Worm (Caenorhabditis elegans) whole organism, L4 larva: ENCODE measurements around the gene W02D7.8.

Experiments
- F49E8.2 ChIP-seq: sonication (generic microtip); optimal IDR thresholded peaks from 2 replicates; lab custom pipeline; 2016; ENCODE audit warnings: missing compliant biosample characterization, mild to moderate bottlenecking, missing genetic modification characterization, borderline replicate concordance
- T26A8.4 ChIP-seq: fragments of 200-800 bp; sonication (Bioruptor generic); IDR thresholded peaks from 2 replicates; pipeline ENCODE4 v1.3.6; 2022; ENCODE audit warnings: missing genetic modification characterization, missing compliant biosample characterization
- ZK546.5 ChIP-seq, 2 experiments: sonication (generic microtip); optimal IDR thresholded peaks; 2 replicates each; lab custom pipeline; 2017; ENCODE audit warnings: missing biosample characterization in 2 of 2, missing genetic modification characterization in 2 of 2
- ceh-28 ChIP-seq: fragments of 150-350 bp; optimal IDR thresholded peaks from 2 replicates; lab custom pipeline; 2014; ENCODE audit warnings: missing biosample characterization, missing genetic modification reagents, missing genetic modification characterization
- ces-1 ChIP-seq: fragments of 150-350 bp; sonication (generic microtip); optimal IDR thresholded peaks from 4 replicates; lab custom pipeline; 2014; ENCODE audit warnings: missing biosample characterization, missing genetic modification reagents, missing genetic modification characterization
- gei-8 ChIP-seq: fragments of 200-800 bp; sonication (Bioruptor generic); optimal IDR thresholded peaks from 2 replicates; lab custom pipeline; 2018; ENCODE audit warnings: mild to moderate bottlenecking, missing genetic modification characterization, missing compliant biosample characterization
- jun-1 ChIP-seq: fragments of 150-350 bp; optimal IDR thresholded peaks from 2 replicates; lab custom pipeline; 2014; ENCODE audit warnings: missing biosample characterization, missing genetic modification reagents, missing genetic modification characterization
- lin-13 ChIP-seq: fragments of 150-350 bp; optimal IDR thresholded peaks from 2 replicates; lab custom pipeline; 2014; ENCODE audit warnings: missing biosample characterization, missing genetic modification reagents, missing genetic modification characterization
- lin-15B ChIP-seq: fragments of 150-350 bp; sonication (generic microtip); optimal IDR thresholded peaks from 3 replicates; lab custom pipeline; 2014; ENCODE audit warnings: missing biosample characterization, missing genetic modification characterization
- lsy-2 ChIP-seq, 2 experiments: fragments of 150-350 bp in 1 of 2; sonication (generic microtip) in 1 of 2; optimal IDR thresholded peaks; 2 replicates each; lab custom pipeline; 2014 to 2017; ENCODE audit warnings: missing biosample characterization in 2 of 2, missing genetic modification characterization in 2 of 2
- nhr-42 ChIP-seq: fragments of 200-800 bp; sonication (Bioruptor generic); IDR thresholded peaks from 2 replicates; pipeline ENCODE4 v1.3.6; 2022; ENCODE audit warnings: missing genetic modification characterization, missing compliant biosample characterization
- nhr-6 ChIP-seq: fragments of 150-350 bp; optimal IDR thresholded peaks from 2 replicates; lab custom pipeline; 2014; ENCODE audit warnings: missing biosample characterization, missing genetic modification characterization
- pqm-1 ChIP-seq: sonication (generic microtip); optimal IDR thresholded peaks from 2 replicates; lab custom pipeline; 2017; ENCODE audit warnings: missing biosample characterization, missing genetic modification characterization
- unc-62 ChIP-seq, 3 experiments: fragments of 150-350 bp in 1 of 3; sonication (generic microtip); optimal IDR thresholded peaks in 2 of 3; peaks in 1 of 3; 1 replicate in 1 of 3; 2 replicates in 2 of 3; lab custom pipeline; 2014 to 2017; ENCODE audit warnings: missing biosample characterization in 3 of 3, missing genetic modification characterization in 3 of 3, missing genetic modification reagents in 3 of 3, missing genotype in 1 of 3

DNA sequence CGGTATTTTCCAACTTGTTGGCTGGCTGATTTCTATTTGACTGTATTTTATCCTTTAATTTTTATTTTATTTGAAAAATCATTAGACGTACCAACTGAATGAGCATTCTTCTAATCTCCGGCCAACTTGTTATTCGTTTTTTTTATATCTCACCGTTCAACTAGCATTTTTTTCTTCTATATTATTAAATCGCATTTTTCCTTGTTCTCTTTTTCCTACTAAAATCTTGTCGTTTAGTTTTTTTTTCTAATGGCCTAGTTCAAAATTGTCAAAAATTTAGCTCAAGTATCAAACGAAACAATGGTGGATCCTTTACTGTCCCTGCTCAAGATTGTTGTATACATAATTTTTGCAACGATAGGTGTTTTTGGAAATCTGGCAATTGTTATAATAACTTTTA, 45.1 kb upstream of the W02D7.8 start, which contains the start of gene srsx-22:
- TF ChIP-seq ces-1 (GFP tag; lab: Kevin White, UChicago) (no peak), lsy-2 (tag; optimal IDR thresholded peaks at IDR 0.05; lab: Kevin White, UChicago) (no peak), jun-1 (tag; lab: Kevin White, UChicago) (no peak), nhr-42 (no peak), F49E8.2 (tag; lab: Kevin White, UChicago) (no peak), pqm-1 (no peak), lin-15B (no peak), nhr-6 (tag; lab: Kevin White, UChicago) (no peak), ZK546.5 (tag; optimal IDR thresholded peaks at IDR 0.05; lab: Kevin White, UChicago) (no peak), gei-8 (GFP tag; lab: Kevin White, UChicago) (no peak), unc-62 (GFP tag; optimal IDR thresholded peaks at IDR 0.05 in 1 of 2; lab: Kevin White, UChicago) (no peak), unc-62 (tag; optimal IDR thresholded peaks at IDR 0.05; lab: Kevin White, UChicago) (no peak), T26A8.4 (GFP tag; lab: Robert Waterston, UW) (no peak), ceh-28 (tag; lab: Kevin White, UChicago) (no peak), lin-13 (no peak)
